Fruit fly (Drosophila melanogaster) whole organism, prepupa: ENCODE results near the gene Cad99C.
A peak's percentile ranks its signal among the peaks of the same experiment; 100 is the strongest.

Source experiments
- CG10631 ChIP-seq: fragments of 200-800 bp; sonication (Bioruptor generic); optimal IDR thresholded peaks from 2 replicates; lab custom pipeline; 2016; ENCODE audit warnings: missing biosample characterization, missing genetic modification characterization
- CG11762 ChIP-seq: fragments of 200-800 bp; sonication (Bioruptor generic); optimal IDR thresholded peaks from 3 replicates; lab custom pipeline; 2016; ENCODE audit warnings: missing biosample characterization, missing genetic modification characterization; ENCODE audit not compliant: insufficient read depth
- CG11902 ChIP-seq: fragments of 200-800 bp; sonication (Bioruptor generic); optimal IDR thresholded peaks from 3 replicates; lab custom pipeline; 2016; ENCODE audit warnings: missing biosample characterization, missing genetic modification characterization
- CG15336 ChIP-seq: fragments of 200-800 bp; sonication (Bioruptor generic); IDR thresholded peaks from 2 replicates; pipeline ENCODE4 v1.3.6; 2022; ENCODE audit warnings: missing biosample characterization, missing genetic modification characterization
- CG1621 ChIP-seq: fragments of 200-800 bp; sonication (Bioruptor generic); optimal IDR thresholded peaks from 3 replicates; lab custom pipeline; 2018; ENCODE audit warnings: missing biosample characterization, mild to moderate bottlenecking, missing genetic modification characterization
- CG16779 ChIP-seq: fragments of 200-800 bp; sonication (Bioruptor generic); optimal IDR thresholded peaks from 3 replicates; lab custom pipeline; 2017; ENCODE audit warnings: missing biosample characterization, mild to moderate bottlenecking, missing genetic modification characterization
- CG3032 ChIP-seq: fragments of 200-800 bp; optimal IDR thresholded peaks from 2 replicates; lab custom pipeline; 2019; ENCODE audit warnings: missing biosample characterization, mild to moderate bottlenecking, missing genetic modification characterization, moderate library complexity
- CG31627 ChIP-seq: fragments of 200-800 bp; sonication (Bioruptor generic); optimal IDR thresholded peaks from 3 replicates; lab custom pipeline; 2016; ENCODE audit warnings: missing biosample characterization, missing genetic modification characterization
- CG4318 ChIP-seq: fragments of 200-800 bp; sonication (Bioruptor generic); optimal IDR thresholded peaks from 3 replicates; lab custom pipeline; 2017; ENCODE audit warnings: missing biosample characterization, mild to moderate bottlenecking, missing genetic modification characterization
- CG6163 ChIP-seq: fragments of 200-800 bp; sonication (Bioruptor generic); IDR thresholded peaks from 3 replicates; pipeline ENCODE4 v1.3.6; 2022; ENCODE audit warnings: missing biosample characterization, missing genetic modification characterization
- CG6276 ChIP-seq: fragments of 200-800 bp; sonication (Bioruptor generic); optimal IDR thresholded peaks from 2 replicates; lab custom pipeline; 2017; ENCODE audit warnings: missing biosample characterization, mild to moderate bottlenecking, missing genetic modification characterization
- CG6792 ChIP-seq: fragments of 200-800 bp; sonication (Bioruptor generic); optimal IDR thresholded peaks from 3 replicates; lab custom pipeline; 2016; ENCODE audit warnings: missing biosample characterization, missing genetic modification characterization
- CG8319 ChIP-seq: fragments of 200-800 bp; sonication (Bioruptor generic); optimal IDR thresholded peaks from 3 replicates; lab custom pipeline; 2016; ENCODE audit warnings: missing biosample characterization, missing genetic modification characterization
- CG9139 ChIP-seq: fragments of 200-800 bp; sonication (Bioruptor generic); optimal IDR thresholded peaks from 3 replicates; lab custom pipeline; 2017; ENCODE audit warnings: missing biosample characterization, mild to moderate bottlenecking, missing genetic modification characterization
- Eip78C ChIP-seq: fragments of 200-800 bp; sonication (Bioruptor generic); peaks from one replicate; lab custom pipeline; 2016; ENCODE audit warnings: missing biosample characterization, missing genetic modification characterization
- Ets21C ChIP-seq: fragments of 200-800 bp; sonication (Bioruptor generic); optimal IDR thresholded peaks from 3 replicates; lab custom pipeline; 2016; ENCODE audit warnings: missing biosample characterization, missing genetic modification characterization
- Gug ChIP-seq: fragments of 200-800 bp; sonication (Bioruptor generic); IDR thresholded peaks from 2 replicates; pipeline ENCODE4 v1.3.6; 2022; ENCODE audit warnings: missing biosample characterization, missing genetic modification characterization
- Hr38 ChIP-seq: sonication (Bioruptor generic); optimal IDR thresholded peaks from 2 replicates; lab custom pipeline; 2016; ENCODE audit warnings: missing biosample characterization, missing genetic modification characterization
- Sox102F ChIP-seq: fragments of 200-800 bp; sonication (Bioruptor generic); optimal IDR thresholded peaks from 2 replicates; lab custom pipeline; 2016; ENCODE audit warnings: missing biosample characterization, mild to moderate bottlenecking, missing genetic modification characterization
- Sox14 ChIP-seq: fragments of 200-800 bp; sonication (Bioruptor generic); optimal IDR thresholded peaks from 3 replicates; lab custom pipeline; 2016; ENCODE audit warnings: missing biosample characterization, missing genetic modification characterization
- Sox15 ChIP-seq: fragments of 200-800 bp; sonication (Bioruptor generic); optimal IDR thresholded peaks from 3 replicates; lab custom pipeline; 2016; ENCODE audit warnings: missing biosample characterization, missing genetic modification characterization
- acj6 ChIP-seq: fragments of 200-800 bp; sonication (Bioruptor generic); optimal IDR thresholded peaks from 3 replicates; lab custom pipeline; 2016; ENCODE audit warnings: missing biosample characterization, missing genetic modification characterization
- cyc ChIP-seq: fragments of 200-800 bp; sonication (Bioruptor generic); optimal IDR thresholded peaks from 3 replicates; lab custom pipeline; 2016; ENCODE audit warnings: missing biosample characterization, missing genetic modification characterization
- dsx ChIP-seq: fragments of 200-800 bp; optimal IDR thresholded peaks from 3 replicates; lab custom pipeline; 2019; ENCODE audit warnings: missing biosample characterization, mild to moderate bottlenecking, missing genetic modification characterization, moderate library complexity; ENCODE audit not compliant: poor library complexity, severe bottlenecking
- eg ChIP-seq: fragments of 200-800 bp; sonication (Bioruptor generic); IDR thresholded peaks from 3 replicates; pipeline ENCODE4 v1.3.6; 2022; ENCODE audit warnings: missing biosample characterization, missing genetic modification characterization
- esn ChIP-seq: fragments of 200-800 bp; sonication (Bioruptor generic); optimal IDR thresholded peaks from 2 replicates; lab custom pipeline; 2016; ENCODE audit warnings: missing biosample characterization, mild to moderate bottlenecking, missing genetic modification characterization, moderate library complexity
- fkh ChIP-seq: fragments of 200-800 bp; sonication (Bioruptor generic); optimal IDR thresholded peaks from 3 replicates; lab custom pipeline; 2017; ENCODE audit warnings: missing biosample characterization, mild to moderate bottlenecking, missing genetic modification characterization, moderate library complexity
- pdm3 ChIP-seq: fragments of 200-800 bp; sonication (Bioruptor generic); optimal IDR thresholded peaks from 3 replicates; lab custom pipeline; 2016; ENCODE audit warnings: missing biosample characterization, missing genetic modification characterization
- salr ChIP-seq, 2 experiments: fragments of 200-800 bp; sonication (Bioruptor generic); optimal IDR thresholded peaks; 3 replicates each; lab custom pipeline; 2016 to 2018; ENCODE audit warnings: missing biosample characterization in 2 of 2, missing genetic modification characterization in 2 of 2, mild to moderate bottlenecking in 1 of 2
- spab ChIP-seq: fragments of 200-800 bp; sonication (Bioruptor generic); optimal IDR thresholded peaks from 2 replicates; lab custom pipeline; 2017; ENCODE audit warnings: missing biosample characterization, mild to moderate bottlenecking, missing genetic modification characterization, missing genetic modification reagents
- ss ChIP-seq, 2 experiments: fragments of 200-800 bp; sonication (Bioruptor generic); optimal IDR thresholded peaks; 2 replicates in 1 of 2; 3 replicates in 1 of 2; lab custom pipeline; 2017 to 2018; ENCODE audit warnings: mild to moderate bottlenecking in 2 of 2, missing biosample characterization in 2 of 2, missing genetic modification characterization in 2 of 2, moderate library complexity in 1 of 2
- topi ChIP-seq: fragments of 200-800 bp; sonication (Bioruptor generic); optimal IDR thresholded peaks from 3 replicates; lab custom pipeline; 2016; ENCODE audit warnings: missing biosample characterization, missing genetic modification characterization

Gene Cad99C

dm6 chr3R:29861432-29862249 is 20.2 kb downstream of the Cad99C start, which contains the start of the genes CG15514 and RpS8 (continued):
- TF ChIP-seq spab (GFP tag; lab: Kevin White, UChicago) = no peak
- peak in 1 of 2 experiments; percentile 17 for TF ChIP-seq salr (GFP tag; optimal IDR thresholded peaks at IDR 0.05; lab: Kevin White, UChicago)
- TF ChIP-seq CG15336 = peak; percentile 34; the same call in 1 of the 2 replicates
- TF ChIP-seq CG11762 (GFP tag; lab: Kevin White, UChicago) = peak; percentile 45
- TF ChIP-seq cyc (GFP tag; lab: Kevin White, UChicago) = peak; percentile 11
- TF ChIP-seq CG3032 (tag; lab: Kevin White, UChicago) = peak; percentile 47
- peak; percentile 20 for TF ChIP-seq topi
- no peak for TF ChIP-seq pdm3 (GFP tag; lab: Kevin White, UChicago)
- TF ChIP-seq esn (GFP tag; lab: Kevin White, UChicago) = peak; percentile 50
- TF ChIP-seq CG11902 = no peak
- no peak for TF ChIP-seq CG16779 (tag; lab: Kevin White, UChicago)
- no peak for TF ChIP-seq CG6276 (GFP tag; lab: Kevin White, UChicago)
- TF ChIP-seq CG10631 (GFP tag; lab: Kevin White, UChicago) = no peak
- no peak for TF ChIP-seq Sox15
- peak; percentile 66 for TF ChIP-seq CG6163 (GFP tag; lab: Robert Waterston, UW)
- no peak for TF ChIP-seq eg (GFP tag; lab: Robert Waterston, UW)
- TF ChIP-seq Eip78C (GFP tag; lab: Kevin White, UChicago) = peak; percentile 79

DNA sequence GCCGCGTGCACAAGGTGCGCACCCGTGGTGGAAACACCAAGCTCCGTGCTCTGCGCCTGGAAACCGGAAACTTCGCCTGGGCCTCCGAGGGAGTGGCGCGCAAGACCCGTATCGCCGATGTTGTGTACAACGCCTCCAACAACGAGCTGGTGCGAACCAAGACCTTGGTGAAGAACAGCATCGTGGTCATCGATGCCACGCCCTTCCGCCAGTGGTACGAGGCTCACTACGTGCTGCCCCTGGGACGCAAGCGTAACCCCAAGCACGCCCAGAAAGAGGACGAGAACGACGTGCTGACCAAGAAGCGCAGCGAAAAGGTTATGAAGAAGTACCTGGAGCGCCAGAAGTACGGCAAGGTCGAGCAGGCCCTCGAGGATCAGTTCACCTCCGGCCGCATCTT is 21.3 kb downstream of the Cad99C start:
- TF ChIP-seq CG16779 (tag; lab: Kevin White, UChicago) = no peak
- no peak for TF ChIP-seq spab (GFP tag; lab: Kevin White, UChicago)
- no peak for TF ChIP-seq Sox14 (GFP tag; lab: Kevin White, UChicago)
- no peak for TF ChIP-seq CG31627 (GFP tag; lab: Kevin White, UChicago)
- no peak for TF ChIP-seq ss (GFP tag; optimal IDR thresholded peaks at IDR 0.05; lab: Kevin White, UChicago)
- no peak for TF ChIP-seq Hr38 (GFP tag; lab: Kevin White, UChicago)
- TF ChIP-seq CG6792 (GFP tag; lab: Kevin White, UChicago) = no peak
- no peak for TF ChIP-seq CG9139
- no peak for TF ChIP-seq CG4318 (GFP tag; lab: Kevin White, UChicago)
- TF ChIP-seq eg (GFP tag; lab: Robert Waterston, UW) = no peak
- TF ChIP-seq CG6276 (GFP tag; lab: Kevin White, UChicago) = no peak

DNA sequence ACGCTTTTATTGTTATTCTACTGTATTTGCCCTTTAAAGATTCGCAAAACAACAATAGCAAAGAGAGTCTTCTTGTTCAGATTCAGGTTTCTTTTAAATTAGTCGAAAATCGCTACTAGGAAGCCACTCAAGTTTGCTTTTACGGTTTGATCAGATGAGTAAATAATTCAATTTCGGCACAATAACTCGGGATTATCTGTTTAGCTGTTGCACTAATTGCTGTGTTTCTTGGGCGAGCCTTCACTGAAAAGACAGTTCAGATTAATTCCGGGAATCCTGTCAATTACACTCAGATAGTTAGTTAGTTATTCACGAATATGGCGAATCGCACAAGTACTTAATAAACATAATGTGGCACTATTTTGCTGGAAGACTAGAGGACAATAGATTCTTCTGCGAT is 25.2 kb downstream of the Cad99C start:
- no peak for TF ChIP-seq CG1621 (tag; lab: Kevin White, UChicago)
- peak; percentile 42 for TF ChIP-seq fkh (GFP tag; lab: Kevin White, UChicago)
- no peak for TF ChIP-seq Ets21C (GFP tag; lab: Kevin White, UChicago)
- no peak for TF ChIP-seq CG8319 (GFP tag; lab: Kevin White, UChicago)
- TF ChIP-seq ss (GFP tag; optimal IDR thresholded peaks at IDR 0.05; lab: Kevin White, UChicago) = no peak
- TF ChIP-seq cyc (GFP tag; lab: Kevin White, UChicago) = no peak

dm6 chr3R:29867470-29867869 is 26.0 kb downstream of the Cad99C start:
- TF ChIP-seq pdm3 (GFP tag; lab: Kevin White, UChicago) (no peak), Gug (GFP tag; lab: Robert Waterston, UW) (no peak), acj6 (GFP tag; lab: Kevin White, UChicago) (no peak), dsx (GFP tag; lab: Kevin White, UChicago) (no peak), Sox14 (GFP tag; lab: Kevin White, UChicago) (peak; percentile 51)

DNA sequence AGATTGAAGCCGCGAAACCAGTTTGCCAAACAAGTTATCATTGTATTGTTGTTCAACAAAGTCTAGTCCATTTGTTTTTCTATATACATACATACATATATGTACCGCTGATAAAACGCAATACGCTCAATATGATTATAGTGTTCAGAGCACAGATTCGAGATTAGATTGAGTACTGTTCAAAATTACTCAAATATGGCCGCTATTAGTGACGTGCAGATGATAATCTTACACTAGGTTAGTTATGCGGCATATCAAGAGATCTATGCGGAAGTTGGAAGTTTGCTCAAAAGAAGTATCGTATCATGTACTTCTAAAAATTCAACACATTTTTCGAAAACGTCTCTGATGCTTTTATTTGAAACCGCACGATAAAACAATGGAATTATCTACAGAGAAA is 26.4 kb downstream of the Cad99C start:
- TF ChIP-seq Eip78C (GFP tag; lab: Kevin White, UChicago) (peak; percentile 24), dsx (GFP tag; lab: Kevin White, UChicago) (peak; percentile 41), Sox102F (GFP tag; lab: Kevin White, UChicago) (no peak)
